Fruit fly (Drosophila melanogaster) whole organism, embryonic: ENCODE measurements around the gene Art3.

Experiments
- BEAF-32 ChIP-seq: fragments of 200-800 bp; sonication (Bioruptor generic); optimal IDR thresholded peaks from 3 replicates; lab custom pipeline; 2017; ENCODE audit warnings: missing biosample characterization, missing genetic modification characterization, mild to moderate bottlenecking, moderate library complexity, missing genetic modification reagents
- CG10462 ChIP-seq: fragments of 200-800 bp; sonication (Bioruptor generic); optimal IDR thresholded peaks from 2 replicates; lab custom pipeline; 2016; ENCODE audit warnings: missing biosample characterization, missing genetic modification characterization
- CG10654 ChIP-seq: fragments of 200-800 bp; sonication (Bioruptor generic); optimal IDR thresholded peaks from 2 replicates; lab custom pipeline; 2016; ENCODE audit warnings: missing biosample characterization, missing genetic modification characterization
- CG12299 ChIP-seq: fragments of 200-800 bp; sonication (Bioruptor generic); optimal IDR thresholded peaks from 2 replicates; lab custom pipeline; 2018; ENCODE audit warnings: missing biosample characterization, mild to moderate bottlenecking, missing genetic modification characterization
- CG12391 ChIP-seq: fragments of 200-800 bp; sonication (Bioruptor generic); optimal IDR thresholded peaks from 3 replicates; lab custom pipeline; 2018; ENCODE audit warnings: missing biosample characterization, mild to moderate bottlenecking, missing genetic modification characterization, moderate library complexity
- CG12769 ChIP-seq: fragments of 200-800 bp; sonication (Bioruptor generic); optimal IDR thresholded peaks from 2 replicates; lab custom pipeline; 2019; ENCODE audit warnings: missing biosample characterization, mild to moderate bottlenecking, missing genetic modification characterization, moderate library complexity
- CG14441 ChIP-seq: fragments of 200-800 bp; sonication (Bioruptor generic); IDR thresholded peaks from 2 replicates; pipeline ENCODE4 v1.3.6; 2022; ENCODE audit warnings: missing biosample characterization, missing genetic modification characterization
- CG14860 ChIP-seq: fragments of 200-800 bp; sonication (Bioruptor generic); IDR thresholded peaks from 3 replicates; pipeline ENCODE4 v1.3.6; 2022; ENCODE audit warnings: missing biosample characterization, missing genetic modification characterization; ENCODE audit not compliant: partially characterized antibody
- CG16813 ChIP-seq: fragments of 200-800 bp; sonication (Bioruptor generic); IDR thresholded peaks from 3 replicates; pipeline ENCODE4 v1.3.6; 2022; ENCODE audit warnings: missing biosample characterization, missing genetic modification characterization; ENCODE audit not compliant: partially characterized antibody
- CG17829 ChIP-seq: fragments of 200-800 bp; optimal IDR thresholded peaks from 2 replicates; lab custom pipeline; 2019; ENCODE audit warnings: missing biosample characterization, mild to moderate bottlenecking, missing genetic modification characterization, moderate library complexity
- CG17912 ChIP-seq: fragments of 200-800 bp; sonication (Bioruptor generic); optimal IDR thresholded peaks from 2 replicates; lab custom pipeline; 2018; ENCODE audit warnings: missing biosample characterization, mild to moderate bottlenecking, missing genetic modification characterization
- CG18011 ChIP-seq: fragments of 200-800 bp; sonication (Bioruptor generic); optimal IDR thresholded peaks from 2 replicates; lab custom pipeline; 2017; ENCODE audit warnings: missing biosample characterization, missing genetic modification characterization, mild to moderate bottlenecking, moderate library complexity, missing genotype
- CG2116 ChIP-seq: fragments of 200-800 bp; sonication (Bioruptor generic); optimal IDR thresholded peaks from 3 replicates; lab custom pipeline; 2018; ENCODE audit warnings: missing biosample characterization, mild to moderate bottlenecking, missing genetic modification characterization
- CG6254 ChIP-seq: fragments of 200-800 bp; sonication (Bioruptor generic); optimal IDR thresholded peaks from 3 replicates; lab custom pipeline; 2017; ENCODE audit warnings: mild to moderate bottlenecking, missing biosample characterization, missing genetic modification reagents, missing genetic modification characterization
- CG6791 ChIP-seq: fragments of 200-800 bp; sonication (Bioruptor generic); IDR thresholded peaks from 3 replicates; pipeline ENCODE4 v1.3.6; 2022; ENCODE audit warnings: missing biosample characterization, missing genetic modification characterization; ENCODE audit not compliant: partially characterized antibody
- CG7372 ChIP-seq: fragments of 200-800 bp; sonication (Bioruptor generic); IDR thresholded peaks from 2 replicates; pipeline ENCODE4 v1.3.6; 2022; ENCODE audit warnings: missing biosample characterization, missing genetic modification characterization
- CG7786 ChIP-seq: fragments of 200-800 bp; sonication (Bioruptor generic); optimal IDR thresholded peaks from 2 replicates; lab custom pipeline; 2016; ENCODE audit warnings: missing biosample characterization, missing genetic modification characterization
- CG8944 ChIP-seq: fragments of 200-800 bp; sonication (Bioruptor generic); optimal IDR thresholded peaks from 3 replicates; lab custom pipeline; 2016; ENCODE audit warnings: missing biosample characterization, missing genetic modification characterization
- CG9437 ChIP-seq: fragments of 200-800 bp; sonication (Bioruptor generic); optimal IDR thresholded peaks from 2 replicates; lab custom pipeline; 2018; ENCODE audit warnings: missing biosample characterization, mild to moderate bottlenecking, missing genetic modification characterization
- CG9609 ChIP-seq: fragments of 200-800 bp; sonication (Bioruptor generic); optimal IDR thresholded peaks from 3 replicates; lab custom pipeline; 2016; ENCODE audit warnings: missing biosample characterization, missing genetic modification characterization
- CG9797 ChIP-seq: fragments of 200-800 bp; sonication (Bioruptor generic); optimal IDR thresholded peaks from 3 replicates; lab custom pipeline; 2018; ENCODE audit warnings: missing biosample characterization, mild to moderate bottlenecking, missing genetic modification characterization
- CkIIα-i1 ChIP-seq: fragments of 200-800 bp; sonication (Bioruptor generic); IDR thresholded peaks from 2 replicates; pipeline ENCODE4 v1.3.6; 2022; ENCODE audit warnings: missing biosample characterization, missing genetic modification characterization
- CoRest ChIP-seq: fragments of 200-800 bp; sonication (Bioruptor generic); optimal IDR thresholded peaks from 3 replicates; lab custom pipeline; 2018; ENCODE audit warnings: missing biosample characterization, mild to moderate bottlenecking, missing genetic modification characterization, moderate library complexity
- E2f2 ChIP-seq: fragments of 200-800 bp; sonication (Bioruptor generic); IDR thresholded peaks from 2 replicates; pipeline ENCODE4 v1.3.6; 2022; ENCODE audit warnings: missing biosample characterization, missing genetic modification characterization
- Fer1 ChIP-seq: fragments of 200-800 bp; sonication (Bioruptor generic); optimal IDR thresholded peaks from 2 replicates; lab custom pipeline; 2017; ENCODE audit warnings: missing biosample characterization, mild to moderate bottlenecking, missing genetic modification characterization
- H2.0 ChIP-seq: fragments of 200-800 bp; sonication (Bioruptor generic); IDR thresholded peaks from 2 replicates; pipeline ENCODE4 v1.3.6; 2022; ENCODE audit warnings: missing biosample characterization, missing genetic modification characterization
- HLH4C ChIP-seq: fragments of 200-800 bp; sonication (Bioruptor generic); IDR thresholded peaks from 3 replicates; pipeline ENCODE4 v1.3.6; 2022; ENCODE audit warnings: missing biosample characterization, missing genetic modification characterization; ENCODE audit not compliant: partially characterized antibody
- Hr51 ChIP-seq, 2 experiments: fragments of 200-800 bp; sonication (Bioruptor generic); optimal IDR thresholded peaks; 2 replicates in 1 of 2; 3 replicates in 1 of 2; lab custom pipeline; 2016 to 2018; ENCODE audit warnings: missing biosample characterization in 2 of 2, missing genetic modification characterization in 2 of 2, mild to moderate bottlenecking in 1 of 2, moderate library complexity in 1 of 2
- NC2α ChIP-seq: fragments of 200-800 bp; sonication (Bioruptor generic); optimal IDR thresholded peaks from 2 replicates; lab custom pipeline; 2016; ENCODE audit warnings: missing biosample characterization, missing genetic modification characterization
- Rx ChIP-seq: fragments of 200-800 bp; sonication (Bioruptor generic); IDR thresholded peaks from 2 replicates; pipeline ENCODE4 v1.3.6; 2022; ENCODE audit warnings: missing biosample characterization, missing genetic modification characterization
- Sin3A ChIP-seq: fragments of >200 bp; optimal IDR thresholded peaks from 2 replicates; lab custom pipeline; 2018
- Sox102F ChIP-seq: fragments of 200-800 bp; sonication (Bioruptor generic); optimal IDR thresholded peaks from 2 replicates; lab custom pipeline; 2018; ENCODE audit warnings: missing biosample characterization, mild to moderate bottlenecking, missing genetic modification characterization, moderate library complexity
- Usf ChIP-seq: fragments of 200-800 bp; sonication (Bioruptor generic); optimal IDR thresholded peaks from 2 replicates; lab custom pipeline; 2017; ENCODE audit warnings: missing genotype, missing biosample characterization, missing genetic modification characterization
- amos ChIP-seq: fragments of 200-800 bp; sonication (Bioruptor generic); IDR thresholded peaks from 2 replicates; pipeline ENCODE4 v1.3.6; 2022; ENCODE audit warnings: missing biosample characterization, missing genetic modification characterization; ENCODE audit not compliant: partially characterized antibody
- ato ChIP-seq: fragments of 200-800 bp; sonication (Bioruptor generic); IDR thresholded peaks from 2 replicates; pipeline ENCODE4 v1.3.6; 2022; ENCODE audit warnings: missing biosample characterization, missing genetic modification characterization; ENCODE audit not compliant: partially characterized antibody
- danr ChIP-seq: fragments of 200-800 bp; sonication (Bioruptor generic); IDR thresholded peaks from 2 replicates; pipeline ENCODE4 v1.3.6; 2022; ENCODE audit warnings: missing biosample characterization, missing genetic modification characterization
- dpn ChIP-seq, 2 experiments: fragments of 200-800 bp; sonication (Bioruptor generic); optimal IDR thresholded peaks; 3 replicates each; lab custom pipeline; 2016; ENCODE audit warnings: missing biosample characterization in 2 of 2, missing genetic modification characterization in 2 of 2
- insv ChIP-seq, 2 experiments: fragments of 200-800 bp; sonication (Bioruptor generic); optimal IDR thresholded peaks; 3 replicates each; lab custom pipeline; 2016 to 2018; ENCODE audit warnings: missing biosample characterization in 2 of 2, missing genetic modification characterization in 2 of 2
- jing ChIP-seq: fragments of 200-800 bp; sonication (Bioruptor generic); optimal IDR thresholded peaks from 2 replicates; lab custom pipeline; 2018; ENCODE audit warnings: missing biosample characterization, mild to moderate bottlenecking, missing genetic modification characterization
- klu ChIP-seq: fragments of 200-800 bp; sonication (Bioruptor generic); IDR thresholded peaks from 2 replicates; pipeline ENCODE4 v1.3.6; 2022; ENCODE audit warnings: missing biosample characterization, missing genetic modification characterization
- nmo ChIP-seq: fragments of 200-800 bp; sonication (Bioruptor generic); optimal IDR thresholded peaks from 2 replicates; lab custom pipeline; 2018; ENCODE audit warnings: missing biosample characterization, mild to moderate bottlenecking, missing genetic modification characterization, moderate library complexity
- org-1 ChIP-seq: fragments of 200-800 bp; sonication (Bioruptor generic); optimal IDR thresholded peaks from 2 replicates; lab custom pipeline; 2017; ENCODE audit warnings: missing biosample characterization, missing genetic modification characterization
- pfk ChIP-seq: fragments of 200-800 bp; sonication (Bioruptor generic); optimal IDR thresholded peaks from 2 replicates; lab custom pipeline; 2018; ENCODE audit warnings: missing biosample characterization, mild to moderate bottlenecking, missing genetic modification characterization, moderate library complexity
- rib ChIP-seq: fragments of 200-800 bp; sonication (Bioruptor generic); IDR thresholded peaks from 2 replicates; pipeline ENCODE4 v1.3.6; 2022; ENCODE audit warnings: missing biosample characterization, missing genetic modification characterization
- sisA ChIP-seq: fragments of 200-800 bp; sonication (Bioruptor generic); IDR thresholded peaks from 2 replicates; pipeline ENCODE4 v1.3.6; 2022; ENCODE audit warnings: missing biosample characterization, missing genetic modification characterization
- slbo ChIP-seq: fragments of 200-800 bp; sonication (Bioruptor generic); IDR thresholded peaks from 2 replicates; pipeline ENCODE4 v1.3.6; 2022; ENCODE audit warnings: missing biosample characterization, missing genetic modification characterization
- unc-4 ChIP-seq: fragments of 200-800 bp; sonication (Bioruptor generic); IDR thresholded peaks from 2 replicates; pipeline ENCODE4 v1.3.6; 2022; ENCODE audit warnings: missing biosample characterization, missing genetic modification characterization; ENCODE audit not compliant: partially characterized antibody
- unpg ChIP-seq: fragments of 200-800 bp; sonication (Bioruptor generic); optimal IDR thresholded peaks from 3 replicates; lab custom pipeline; 2018; ENCODE audit warnings: missing biosample characterization, mild to moderate bottlenecking, missing genetic modification characterization, moderate library complexity
- vvl ChIP-seq: fragments of 200-800 bp; sonication (Bioruptor generic); IDR thresholded peaks from 2 replicates; pipeline ENCODE4 v1.3.6; 2022; ENCODE audit warnings: missing biosample characterization, missing genetic modification characterization
- wdn ChIP-seq: fragments of 200-800 bp; sonication (Bioruptor generic); IDR thresholded peaks from 2 replicates; pipeline ENCODE4 v1.3.6; 2022; ENCODE audit warnings: missing biosample characterization, missing genetic modification characterization

Gene Art3

dm6 chr3R:15225279-15225730, 3.9 kb downstream of the Art3 start, which contains the start of the genes CG31344 and Caf1-55 (continued):
- TF ChIP-seq CG10654 (GFP tag; lab: Kevin White, UChicago) (no peak), unpg (GFP tag; lab: Kevin White, UChicago) (no peak), Sin3A (lab: Kevin White, UChicago) (peak; percentile 70), Rx (GFP tag; lab: Robert Waterston, UW) (no peak), CG9609 (GFP tag; lab: Kevin White, UChicago) (no peak), CG14860 (peak; percentile 61; the same call in 2 of the 3 replicates), CG12299 (peak; percentile 2), unc-4 (peak; percentile 84), rib (no peak), ato (GFP tag; lab: Robert Waterston, UW) (0 out of 2 replicates have a peak, but pooled peaks have one; percentile 19), insv (GFP tag; optimal IDR thresholded peaks at IDR 0.05; lab: Kevin White, UChicago) (peak in 1 of 2 experiments; percentile 18), CG9437 (peak; percentile 79), vvl (GFP tag; lab: Robert Waterston, UW) (peak; percentile 42; the same call in 1 of the 2 replicates), CG16813 (GFP tag; lab: Robert Waterston, UW) (peak; percentile 71), CG12391 (tag; lab: Kevin White, UChicago) (peak; percentile 54), CG14441 (GFP tag; lab: Robert Waterston, UW) (no peak), CG7786 (GFP tag; lab: Kevin White, UChicago) (peak; percentile 17), wdn (GFP tag; lab: Robert Waterston, UW) (no peak), Usf (GFP tag; lab: Kevin White, UChicago) (no peak), CG10462 (GFP tag; lab: Kevin White, UChicago) (no peak), CG9797 (GFP tag; lab: Kevin White, UChicago) (peak; percentile 91), Hr51 (GFP tag; optimal IDR thresholded peaks at IDR 0.05; lab: Kevin White, UChicago) (no peak), HLH4C (GFP tag; lab: Robert Waterston, UW) (peak; percentile 89), danr (GFP tag; lab: Robert Waterston, UW) (no peak), BEAF-32 (GFP tag; lab: Kevin White, UChicago) (peak; percentile 81), CG8944 (GFP tag; lab: Kevin White, UChicago) (no peak), CG18011 (GFP tag; lab: Kevin White, UChicago) (no peak), dpn (GFP tag; optimal IDR thresholded peaks at IDR 0.05; lab: Kevin White, UChicago) (peak in 1 of 2 experiments; percentile 32), H2.0 (GFP tag; lab: Robert Waterston, UW) (no peak), NC2α (no peak), CG7372 (no peak), amos (GFP tag; lab: Robert Waterston, UW) (peak; percentile 78), pfk (GFP tag; lab: Kevin White, UChicago) (no peak), CG6791 (GFP tag; lab: Robert Waterston, UW) (peak; percentile 88), Sox102F (no peak), jing (GFP tag; lab: Kevin White, UChicago) (no peak), nmo (GFP tag; lab: Kevin White, UChicago) (peak; percentile 47), CkIIα-i1 (GFP tag; lab: Robert Waterston, UW) (no peak), org-1 (GFP tag; lab: Kevin White, UChicago) (no peak), CG12769 (no peak), E2f2 (GFP tag; lab: Robert Waterston, UW) (peak; percentile 82), CG17829 (tag; lab: Kevin White, UChicago) (peak; percentile 34), klu (GFP tag; lab: Robert Waterston, UW) (no peak), Fer1 (GFP tag; lab: Kevin White, UChicago) (no peak), CG6254 (GFP tag; lab: Kevin White, UChicago) (no peak), CG2116 (GFP tag; lab: Kevin White, UChicago) (peak; percentile 85), sisA (GFP tag; lab: Robert Waterston, UW) (no peak), CG17912 (GFP tag; lab: Kevin White, UChicago) (no peak), slbo (GFP tag; lab: Robert Waterston, UW) (no peak; the same call in 1 of the 2 replicates), CoRest (tag; lab: Kevin White, UChicago) (peak; percentile 26)
